Worm (Caenorhabditis elegans) whole organism, L4 larva: ENCODE results near the gene R10E4.9.

ENCODE experiments used
- F44E2.7 ChIP-seq: fragments of 200-800 bp; sonication (Bioruptor generic); IDR thresholded peaks from 2 replicates; pipeline ENCODE4 v2.1.2; 2022; ENCODE audit warnings: missing genetic modification characterization, missing compliant biosample characterization
- T26A8.4 ChIP-seq: fragments of 200-800 bp; sonication (Bioruptor generic); IDR thresholded peaks from 2 replicates; pipeline ENCODE4 v1.3.6; 2022; ENCODE audit warnings: missing genetic modification characterization, missing compliant biosample characterization
- ZK337.2 ChIP-seq: fragments of 200-800 bp; sonication (Bioruptor generic); IDR thresholded peaks from 2 replicates; pipeline ENCODE4 v1.3.6; 2022; ENCODE audit warnings: missing genetic modification reagents, missing genetic modification characterization, missing compliant biosample characterization
- aha-1 ChIP-seq: fragments of 150-350 bp; peaks from one replicate; lab custom pipeline; 2014; ENCODE audit warnings: missing biosample characterization, missing genetic modification characterization
- ceh-32 ChIP-seq: sonication (generic microtip); optimal IDR thresholded peaks from 2 replicates; lab custom pipeline; 2016; ENCODE audit warnings: mild to moderate bottlenecking, missing genetic modification characterization, missing compliant biosample characterization; ENCODE audit not compliant: poor library complexity
- ceh-82 ChIP-seq: sonication (generic microtip); optimal IDR thresholded peaks from 2 replicates; lab custom pipeline; 2017; ENCODE audit warnings: missing biosample characterization, missing genetic modification characterization
- dmd-6 ChIP-seq: fragments of 200-800 bp; sonication (Bioruptor generic); IDR thresholded peaks from 2 replicates; pipeline ENCODE4 v1.3.6; 2022; ENCODE audit warnings: missing genetic modification reagents, missing genetic modification characterization, missing compliant biosample characterization
- duxl-1 ChIP-seq: sonication (generic microtip); optimal IDR thresholded peaks from 2 replicates; lab custom pipeline; 2016; ENCODE audit warnings: mild to moderate bottlenecking, missing genetic modification characterization, moderate library complexity, missing compliant biosample characterization; ENCODE audit not compliant: poor library complexity
- hlh-11 ChIP-seq: fragments of 200-800 bp; sonication (Bioruptor generic); optimal IDR thresholded peaks from 2 replicates; lab custom pipeline; 2018; ENCODE audit warnings: mild to moderate bottlenecking, missing genetic modification characterization, missing compliant biosample characterization
- hmg-1.1 ChIP-seq: fragments of 200-800 bp; sonication (Bioruptor generic); IDR thresholded peaks from 2 replicates; pipeline ENCODE4 v1.3.6; 2022; ENCODE audit warnings: missing genetic modification reagents, missing genetic modification characterization, missing compliant biosample characterization
- lin-15B ChIP-seq: fragments of 150-350 bp; sonication (generic microtip); optimal IDR thresholded peaks from 3 replicates; lab custom pipeline; 2014; ENCODE audit warnings: missing biosample characterization, missing genetic modification characterization
- lin-38 ChIP-seq: fragments of 200-800 bp; sonication (Bioruptor generic); IDR thresholded peaks from 2 replicates; pipeline ENCODE4 v1.3.6; 2022; ENCODE audit warnings: missing genetic modification reagents, missing genetic modification characterization, missing compliant biosample characterization
- madf-5 ChIP-seq, 2 experiments: fragments of 200-800 bp; sonication (Bioruptor generic); IDR thresholded peaks; 2 replicates each; pipeline ENCODE4 v1.3.6; 2022; ENCODE audit warnings: missing compliant biosample characterization in 2 of 2, missing genetic modification characterization in 2 of 2
- nhr-11 ChIP-seq: fragments of 150-350 bp; optimal IDR thresholded peaks from 2 replicates; lab custom pipeline; 2014; ENCODE audit warnings: missing biosample characterization, missing genetic modification characterization
- set-16 ChIP-seq: fragments of 200-800 bp; sonication (Bioruptor generic); IDR thresholded peaks from 2 replicates; pipeline ENCODE4 v1.3.6; 2022; ENCODE audit warnings: missing genetic modification reagents, missing genetic modification characterization, missing compliant biosample characterization
- snpc-1.2 ChIP-seq: fragments of 200-800 bp; sonication (Bioruptor generic); IDR thresholded peaks from 2 replicates; pipeline ENCODE4 v1.3.6; 2022; ENCODE audit warnings: missing genetic modification reagents, missing genetic modification characterization, missing compliant biosample characterization
- snpc-4 ChIP-seq: fragments of 150-350 bp; optimal IDR thresholded peaks from 2 replicates; lab custom pipeline; 2014; ENCODE audit warnings: missing biosample characterization, missing genetic modification characterization
- spr-3 ChIP-seq: fragments of 200-800 bp; sonication (Bioruptor generic); optimal IDR thresholded peaks from 2 replicates; lab custom pipeline; 2018; ENCODE audit warnings: mild to moderate bottlenecking, missing genetic modification characterization, missing compliant biosample characterization
- zfp-2 ChIP-seq: sonication (generic microtip); optimal IDR thresholded peaks from 2 replicates; lab custom pipeline; 2016; ENCODE audit warnings: mild to moderate bottlenecking, missing genetic modification characterization, missing compliant biosample characterization
- ztf-11 ChIP-seq: fragments of 150-350 bp; optimal IDR thresholded peaks from 2 replicates; lab custom pipeline; 2014; ENCODE audit warnings: missing biosample characterization, missing genetic modification characterization

Gene R10E4.9

DNA sequence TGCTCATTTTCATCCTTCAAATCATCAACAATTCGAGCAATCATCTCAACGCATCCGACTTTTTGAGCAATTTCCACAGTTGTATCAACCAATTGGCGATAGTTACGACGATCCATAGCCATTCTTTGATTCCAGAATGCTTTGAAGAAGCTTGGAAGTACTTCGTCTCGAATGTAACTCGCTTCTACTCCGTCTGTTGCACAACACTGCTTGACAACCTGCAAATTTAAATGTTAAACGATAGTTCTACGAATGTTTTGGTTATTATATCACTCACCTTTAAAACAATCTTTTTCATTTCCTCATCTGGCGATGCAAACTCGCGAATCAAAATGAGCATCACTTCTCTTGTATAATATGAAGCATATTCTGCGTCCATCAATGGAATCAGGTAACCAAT, 36.3 kb downstream of the R10E4.9 start:
- TF ChIP-seq F44E2.7 (GFP tag; lab: Robert Waterston, UW) (no peak), aha-1 (peak; percentile 62)
- TF ChIP-seq, all 104 proteins: peak for 1

DNA sequence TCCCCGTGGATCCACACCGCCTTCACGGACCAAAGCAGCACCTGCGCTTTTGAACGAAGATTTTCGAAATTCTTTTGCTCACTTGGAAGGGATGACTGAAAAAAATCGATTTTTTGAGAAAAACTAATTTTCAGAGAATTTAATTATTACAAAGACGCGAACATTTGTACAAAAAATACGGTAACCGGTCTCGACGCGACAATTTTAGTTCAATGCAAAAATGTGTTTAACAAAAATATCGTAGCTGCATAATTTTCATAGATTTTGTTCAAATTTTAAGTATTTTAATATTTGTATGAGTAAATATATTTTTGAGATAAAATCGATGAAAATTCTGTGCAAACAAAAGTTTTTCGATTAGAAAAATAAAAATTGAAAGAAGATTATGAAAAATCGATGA, 39.1 kb downstream of the R10E4.9 start, which contains the start of gene T08A11.1:
Gene T08A11.1 (minus strand): TSS at position 101 of the 400 bp plus-strand sequence.
- TF ChIP-seq dmd-6 = no peak
- no peak for TF ChIP-seq madf-5 (GFP tag; IDR thresholded peaks at IDR 0.05; lab: Robert Waterston, UW)
- TF ChIP-seq zfp-2 = no peak
- no peak for TF ChIP-seq ceh-32 (tag; lab: Kevin White, UChicago)
- no peak for TF ChIP-seq hlh-11 (tag; lab: Kevin White, UChicago)
- no peak for TF ChIP-seq hmg-1.1
- no peak for TF ChIP-seq set-16
- TF ChIP-seq duxl-1 (tag; lab: Kevin White, UChicago) = no peak
- TF ChIP-seq snpc-4 (tag; lab: Kevin White, UChicago) = no peak
- no peak for TF ChIP-seq nhr-11 (tag; lab: Kevin White, UChicago)
- no peak for TF ChIP-seq F44E2.7 (GFP tag; lab: Robert Waterston, UW)
- no peak for TF ChIP-seq ztf-11 (tag; lab: Kevin White, UChicago)
- TF ChIP-seq T26A8.4 (GFP tag; lab: Robert Waterston, UW) = no peak
- TF ChIP-seq lin-38 (GFP tag; lab: Robert Waterston, UW) = no peak
- no peak for TF ChIP-seq ceh-82 (tag; lab: Kevin White, UChicago)
- TF ChIP-seq snpc-1.2 = no peak
- TF ChIP-seq, all 104 proteins: peak for 0

DNA sequence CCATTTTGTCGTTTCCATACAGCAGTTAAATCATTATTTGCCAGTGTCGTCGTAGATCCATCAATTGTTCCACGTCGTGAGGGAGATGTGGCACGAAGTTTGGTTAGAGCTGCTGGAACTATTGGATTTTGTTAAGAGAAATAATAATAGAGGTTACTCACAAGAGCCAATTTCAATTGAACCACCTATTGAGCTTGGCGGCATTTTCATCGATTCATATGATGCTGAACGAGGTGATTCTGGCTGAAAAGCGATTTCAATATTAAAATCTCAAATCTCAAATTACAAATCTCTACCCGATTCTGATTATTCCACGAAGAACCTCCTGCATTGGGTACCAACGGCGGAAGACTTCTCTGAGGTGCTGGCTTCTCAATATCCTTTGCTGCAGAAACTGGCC, 44.3 kb downstream of the R10E4.9 start:
- no peak for TF ChIP-seq lin-15B (tag; lab: Kevin White, UChicago)
- peak; percentile 95 for TF ChIP-seq aha-1
- no peak for TF ChIP-seq spr-3 (GFP tag; lab: Kevin White, UChicago)
- TF ChIP-seq ZK337.2 (GFP tag; lab: Robert Waterston, UW) = no peak
- TF ChIP-seq, all 104 proteins: peak for 1
